Worm (Caenorhabditis elegans) whole organism, L1 larva: Measurements from ENCODE around the gene C45G9.6.

ENCODE experiments used
- C04F5.9 ChIP-seq: sonication (generic microtip); optimal IDR thresholded peaks from 2 replicates; lab custom pipeline; 2016; ENCODE audit warnings: missing genetic modification characterization, missing compliant biosample characterization
- C16A3.4 ChIP-seq: fragments of 150-350 bp; optimal IDR thresholded peaks from 2 replicates; lab custom pipeline; 2014; ENCODE audit warnings: missing biosample characterization, missing genetic modification characterization
- C34B4.2 ChIP-seq: sonication (generic microtip); optimal IDR thresholded peaks from 2 replicates; lab custom pipeline; 2017; ENCODE audit warnings: mild to moderate bottlenecking, missing genetic modification characterization, missing compliant biosample characterization
- aha-1 ChIP-seq: fragments of 150-350 bp; optimal IDR thresholded peaks from 2 replicates; lab custom pipeline; 2014; ENCODE audit warnings: missing biosample characterization, missing genetic modification characterization
- alr-1 ChIP-seq: fragments of 200-800 bp; sonication (Bioruptor generic); optimal IDR thresholded peaks from 2 replicates; lab custom pipeline; 2018; ENCODE audit warnings: borderline replicate concordance, mild to moderate bottlenecking, missing genetic modification characterization, missing compliant biosample characterization
- aly-2 ChIP-seq: fragments of 150-350 bp; optimal IDR thresholded peaks from 2 replicates; lab custom pipeline; 2014; ENCODE audit warnings: missing biosample characterization, missing genetic modification characterization
- ama-1 ChIP-seq: fragments of 150-350 bp; optimal IDR thresholded peaks from 2 replicates; lab custom pipeline; 2014
- blmp-1 ChIP-seq: fragments of 150-350 bp; optimal IDR thresholded peaks from 2 replicates; lab custom pipeline; 2014; ENCODE audit warnings: missing biosample characterization, missing genetic modification characterization
- ceh-63 ChIP-seq: fragments of 200-800 bp; sonication (Bioruptor generic); optimal IDR thresholded peaks from 2 replicates; lab custom pipeline; 2018; ENCODE audit warnings: mild to moderate bottlenecking, missing genetic modification characterization, missing compliant biosample characterization
- ceh-8 ChIP-seq: fragments of 200-800 bp; sonication (Bioruptor generic); optimal IDR thresholded peaks from 2 replicates; lab custom pipeline; 2018; ENCODE audit warnings: mild to moderate bottlenecking, missing genetic modification characterization, moderate library complexity, missing compliant biosample characterization
- ceh-90 ChIP-seq: sonication (generic microtip); optimal IDR thresholded peaks from 2 replicates; lab custom pipeline; 2016; ENCODE audit warnings: missing genetic modification characterization, missing compliant biosample characterization
- dsc-1 ChIP-seq: sonication (generic microtip); optimal IDR thresholded peaks from 2 replicates; lab custom pipeline; 2016; ENCODE audit warnings: mild to moderate bottlenecking, missing genetic modification characterization, missing compliant biosample characterization
- efl-1 ChIP-seq, 4 experiments: fragments of 150-350 bp; optimal IDR thresholded peaks in 3 of 4; peaks in 1 of 4; 1 replicate in 1 of 4; 2 replicates in 3 of 4; lab custom pipeline; 2014; ENCODE audit warnings: missing biosample characterization in 2 of 4, missing genetic modification characterization in 2 of 4, missing genetic modification reagents in 2 of 4
- efl-3 ChIP-seq: fragments of 200-800 bp; sonication (Bioruptor generic); optimal IDR thresholded peaks from 2 replicates; lab custom pipeline; 2018; ENCODE audit warnings: mild to moderate bottlenecking, missing genetic modification characterization, missing compliant biosample characterization
- egl-13 ChIP-seq: sonication (generic microtip); optimal IDR thresholded peaks from 2 replicates; lab custom pipeline; 2016; ENCODE audit warnings: missing genotype, missing genetic modification reagents, missing genetic modification characterization, missing compliant biosample characterization
- egl-27 ChIP-seq, 2 experiments: fragments of 150-350 bp in 1 of 2; sonication (generic microtip); optimal IDR thresholded peaks; 3 replicates each; lab custom pipeline; 2017 to 2018; ENCODE audit warnings: missing biosample characterization in 2 of 2, missing genetic modification characterization in 2 of 2, missing genetic modification reagents in 2 of 2
- ets-5 ChIP-seq: fragments of 200-800 bp; sonication (Bioruptor generic); IDR thresholded peaks from 2 replicates; pipeline ENCODE4 v1.3.6; 2022; ENCODE audit warnings: missing genetic modification characterization, missing compliant biosample characterization
- fkh-8 ChIP-seq: sonication (generic microtip); optimal IDR thresholded peaks from 2 replicates; lab custom pipeline; 2016; ENCODE audit warnings: mild to moderate bottlenecking, missing genetic modification characterization, missing compliant biosample characterization
- fos-1 ChIP-seq: fragments of 150-350 bp; optimal IDR thresholded peaks from 2 replicates; lab custom pipeline; 2014; ENCODE audit warnings: missing biosample characterization, missing genetic modification characterization
- hlh-17 ChIP-seq: fragments of 200-800 bp; sonication (Bioruptor generic); optimal IDR thresholded peaks from 2 replicates; lab custom pipeline; 2018; ENCODE audit warnings: missing genetic modification characterization, mild to moderate bottlenecking, missing compliant biosample characterization, moderate library complexity, borderline replicate concordance
- hpl-2 ChIP-seq: fragments of 150-350 bp; optimal IDR thresholded peaks from 2 replicates; lab custom pipeline; 2014; ENCODE audit warnings: missing biosample characterization, missing genetic modification reagents, missing genetic modification characterization
- irx-1 ChIP-seq: sonication (generic microtip); optimal IDR thresholded peaks from 2 replicates; lab custom pipeline; 2016; ENCODE audit warnings: missing genetic modification characterization, missing compliant biosample characterization
- isw-1 ChIP-seq: fragments of 200-800 bp; sonication (Bioruptor generic); IDR thresholded peaks from 2 replicates; pipeline ENCODE4 v1.3.6; 2022; ENCODE audit warnings: missing genetic modification characterization, missing compliant biosample characterization
- lin-15B ChIP-seq: fragments of 150-350 bp; sonication (generic microtip); optimal IDR thresholded peaks from 3 replicates; lab custom pipeline; 2014; ENCODE audit warnings: missing biosample characterization, missing genetic modification characterization
- lir-3 ChIP-seq: sonication (generic microtip); optimal IDR thresholded peaks from 2 replicates; lab custom pipeline; 2016; ENCODE audit warnings: mild to moderate bottlenecking, missing genetic modification characterization, moderate library complexity, missing compliant biosample characterization; ENCODE audit not compliant: poor library complexity
- mab-9 ChIP-seq: fragments of 200-800 bp; sonication (Bioruptor generic); IDR thresholded peaks from 2 replicates; pipeline ENCODE4 v1.3.6; 2022; ENCODE audit warnings: missing genetic modification reagents, missing genetic modification characterization, missing compliant biosample characterization
- mdl-1 ChIP-seq, 2 experiments: fragments of 150-350 bp; optimal IDR thresholded peaks; 2 replicates each; lab custom pipeline; 2014 to 2017; ENCODE audit warnings: missing biosample characterization in 2 of 2, missing genetic modification characterization in 2 of 2, inconsistent platforms in 1 of 2
- mef-2 ChIP-seq: fragments of 150-350 bp; optimal IDR thresholded peaks from 2 replicates; lab custom pipeline; 2014; ENCODE audit warnings: missing biosample characterization, missing genetic modification characterization
- mep-1 ChIP-seq: fragments of 150-350 bp; optimal IDR thresholded peaks from 2 replicates; lab custom pipeline; 2014; ENCODE audit warnings: missing biosample characterization, missing genetic modification characterization
- nhr-12 ChIP-seq: sonication (generic microtip); optimal IDR thresholded peaks from 2 replicates; lab custom pipeline; 2017; ENCODE audit warnings: missing biosample characterization, missing genetic modification characterization
- nhr-19 ChIP-seq: fragments of 200-800 bp; sonication (Bioruptor generic); conservative IDR thresholded peaks from 2 replicates; pipeline ENCODE4 v1.3.6; 2022; ENCODE audit warnings: missing genetic modification characterization, missing compliant biosample characterization
- nhr-20 ChIP-seq: sonication (generic microtip); optimal IDR thresholded peaks from 2 replicates; lab custom pipeline; 2016; ENCODE audit warnings: mild to moderate bottlenecking, missing genetic modification characterization, missing compliant biosample characterization
- nhr-47 ChIP-seq: sonication (generic microtip); optimal IDR thresholded peaks from 2 replicates; lab custom pipeline; 2016; ENCODE audit warnings: mild to moderate bottlenecking, missing genetic modification characterization, moderate library complexity, missing compliant biosample characterization
- nhr-71 ChIP-seq: sonication (generic microtip); optimal IDR thresholded peaks from 2 replicates; lab custom pipeline; 2016; ENCODE audit warnings: mild to moderate bottlenecking, missing genetic modification characterization, moderate library complexity, missing compliant biosample characterization
- nhr-77 ChIP-seq: fragments of 150-350 bp; optimal IDR thresholded peaks from 2 replicates; lab custom pipeline; 2014; ENCODE audit warnings: missing biosample characterization, missing genetic modification characterization
- nhr-84 ChIP-seq: sonication (generic microtip); optimal IDR thresholded peaks from 2 replicates; lab custom pipeline; 2017; ENCODE audit warnings: missing biosample characterization, missing genetic modification characterization
- nhr-85 ChIP-seq: sonication (generic microtip); peaks from one replicate; lab custom pipeline; 2016; ENCODE audit warnings: missing genetic modification characterization, inconsistent platforms, missing compliant biosample characterization
- pax-3 ChIP-seq: fragments of 200-800 bp; sonication (Bioruptor generic); optimal IDR thresholded peaks from 2 replicates; lab custom pipeline; 2018; ENCODE audit warnings: mild to moderate bottlenecking, missing genetic modification characterization, moderate library complexity, missing compliant biosample characterization
- pqm-1 ChIP-seq: sonication (generic microtip); optimal IDR thresholded peaks from 3 replicates; lab custom pipeline; 2017; ENCODE audit warnings: missing biosample characterization, missing genetic modification characterization
- snpc-4 ChIP-seq: fragments of 150-350 bp; optimal IDR thresholded peaks from 2 replicates; lab custom pipeline; 2014; ENCODE audit warnings: missing biosample characterization, missing genetic modification characterization
- snu-23 ChIP-seq: sonication (generic microtip); optimal IDR thresholded peaks from 2 replicates; lab custom pipeline; 2016; ENCODE audit warnings: missing genetic modification characterization, missing compliant biosample characterization
- unc-130 ChIP-seq: fragments of 150-350 bp; optimal IDR thresholded peaks from 2 replicates; lab custom pipeline; 2017; ENCODE audit warnings: missing biosample characterization, missing genetic modification characterization, inconsistent platforms
- unc-62 ChIP-seq: fragments of 150-350 bp; optimal IDR thresholded peaks from 2 replicates; lab custom pipeline; 2014; ENCODE audit warnings: missing biosample characterization, missing genetic modification reagents, missing genetic modification characterization
- vab-15 ChIP-seq: sonication (generic microtip); optimal IDR thresholded peaks from 2 replicates; lab custom pipeline; 2017; ENCODE audit warnings: missing genotype, mild to moderate bottlenecking, missing genetic modification characterization, missing compliant biosample characterization
- xbp-1 ChIP-seq: sonication (generic microtip); optimal IDR thresholded peaks from 2 replicates; lab custom pipeline; 2016; ENCODE audit warnings: missing genetic modification characterization, missing compliant biosample characterization
- ztf-4 ChIP-seq: fragments of 150-350 bp; optimal IDR thresholded peaks from 2 replicates; lab custom pipeline; 2014; ENCODE audit warnings: missing biosample characterization, missing genetic modification characterization

The C45G9.6 gene

DNA sequence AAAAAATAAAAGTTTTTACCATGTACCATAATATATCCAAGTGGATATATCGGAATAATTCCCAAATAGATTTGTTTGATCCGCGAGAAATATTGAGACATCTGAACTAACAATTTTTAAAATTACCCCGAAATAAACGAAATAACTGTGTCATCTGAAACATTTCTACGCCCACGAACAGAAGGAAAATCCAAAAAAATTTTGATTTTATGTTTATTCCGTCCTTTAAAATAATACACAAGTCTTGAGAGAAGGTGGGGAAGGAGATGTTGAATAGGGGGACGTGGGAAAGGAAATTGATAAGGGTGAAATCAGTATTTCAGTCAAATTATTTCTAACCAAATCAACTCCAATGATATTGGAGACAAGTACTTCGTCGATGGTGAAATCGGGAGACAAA lies 27.5 kb upstream of the C45G9.6 start, which contains the start of gene R144.11:
R144.11 (minus strand) TSS at position 101 of the 400 bp plus-strand sequence.
- TF ChIP-seq C16A3.4, result no peak
- TF ChIP-seq aly-2, result peak; percentile 79
- TF ChIP-seq efl-1 (optimal IDR thresholded peaks at IDR 0.05; lab: Kevin White, UChicago), result no peak
- TF ChIP-seq efl-1 (GFP tag; optimal IDR thresholded peaks at IDR 0.05 in 1 of 2; lab: Kevin White, UChicago), result peak in 1 of 2 experiments; percentile 30
- peak; percentile 31 for TF ChIP-seq nhr-85 (tag; lab: Kevin White, UChicago)

DNA sequence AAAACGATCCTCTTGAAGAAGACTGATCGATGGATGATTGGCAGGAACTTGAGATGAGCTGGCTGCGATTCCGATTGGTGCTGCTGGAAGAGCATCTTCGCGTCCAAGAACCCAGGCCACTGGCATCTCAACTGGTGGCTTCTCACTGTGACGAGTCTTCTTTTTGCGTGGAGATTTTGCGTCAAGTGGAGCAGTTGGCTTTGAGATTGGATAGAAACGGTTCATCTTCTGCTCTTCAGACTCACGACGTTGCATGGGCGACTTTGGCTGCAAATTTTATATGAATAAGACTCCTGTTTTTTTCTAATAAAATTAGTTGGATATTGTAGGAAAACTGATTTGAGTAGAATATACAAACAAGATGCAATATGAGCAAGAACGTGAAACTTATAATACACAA lies 25.5 kb upstream of the C45G9.6 start:
- TF ChIP-seq ceh-90 (tag; lab: Kevin White, UChicago) (no peak), ztf-4 (tag; lab: Kevin White, UChicago) (no peak), nhr-85 (tag; lab: Kevin White, UChicago) (no peak), nhr-77 (tag; lab: Kevin White, UChicago) (no peak), isw-1 (GFP tag; lab: Robert Waterston, UW) (no peak), snu-23 (GFP tag; lab: Kevin White, UChicago) (no peak), egl-27 (tag; optimal IDR thresholded peaks at IDR 0.05; lab: Kevin White, UChicago) (no peak), nhr-12 (tag; lab: Kevin White, UChicago) (no peak), dsc-1 (tag; lab: Kevin White, UChicago) (no peak), nhr-20 (tag; lab: Kevin White, UChicago) (no peak), fos-1 (tag; lab: Kevin White, UChicago) (no peak), nhr-47 (no peak), blmp-1 (tag; lab: Kevin White, UChicago) (no peak), C16A3.4 (no peak), mab-9 (GFP tag; lab: Robert Waterston, UW) (no peak), pax-3 (no peak), lin-15B (tag; lab: Kevin White, UChicago) (no peak), efl-3 (GFP tag; lab: Kevin White, UChicago) (no peak), alr-1 (tag; lab: Kevin White, UChicago) (no peak)

ce11 chrIII:5012460-5012859 lies 23.8 kb upstream of the C45G9.6 start:
- TF ChIP-seq lir-3 (tag; lab: Kevin White, UChicago) (no peak), alr-1 (tag; lab: Kevin White, UChicago) (peak; percentile 81), fkh-8 (tag; lab: Kevin White, UChicago) (no peak), isw-1 (GFP tag; lab: Robert Waterston, UW) (no peak), efl-1 (optimal IDR thresholded peaks at IDR 0.05; lab: Kevin White, UChicago) (no peak), efl-1 (GFP tag; optimal IDR thresholded peaks at IDR 0.05 in 1 of 2; lab: Kevin White, UChicago) (peak in 1 of 2 experiments; percentile 70), hpl-2 (no peak), aha-1 (tag; lab: Kevin White, UChicago) (no peak), snpc-4 (no peak), nhr-84 (tag; lab: Kevin White, UChicago) (no peak)
- TF ChIP-seq, all 84 proteins: peak for 2

DNA sequence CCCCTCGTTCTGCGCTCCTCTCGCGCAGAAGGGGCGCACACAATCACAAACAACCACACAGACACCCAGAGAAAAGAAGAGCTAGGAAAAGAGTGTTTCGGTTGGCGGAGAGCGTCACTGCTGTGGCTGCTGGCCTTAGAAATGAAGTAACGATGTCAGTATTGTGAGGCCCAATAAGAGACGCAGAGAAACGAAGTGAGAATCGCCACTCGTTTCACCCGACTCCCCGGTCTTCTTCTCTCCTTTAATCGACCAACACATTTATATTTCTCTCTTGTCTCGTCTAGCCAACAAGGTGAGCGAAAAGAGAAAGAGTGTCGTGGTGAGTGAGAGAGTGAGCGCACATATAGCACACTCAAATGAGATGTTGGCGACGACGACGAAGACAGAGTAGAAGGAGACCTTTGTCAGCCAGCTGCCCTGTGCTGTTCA lies 22.3 kb upstream of the C45G9.6 start:
- peak; percentile 48 for TF ChIP-seq unc-130
- no peak for TF ChIP-seq aha-1 (tag; lab: Kevin White, UChicago)
- TF ChIP-seq mdl-1 (tag; optimal IDR thresholded peaks at IDR 0.05; lab: Kevin White, UChicago), result peak in 1 of 2 experiments; percentile 84
- TF ChIP-seq isw-1 (GFP tag; lab: Robert Waterston, UW), result peak; percentile 75
- TF ChIP-seq ztf-4 (tag; lab: Kevin White, UChicago), result peak; percentile 73
- TF ChIP-seq C34B4.2 (tag; lab: Kevin White, UChicago), result no peak
- TF ChIP-seq vab-15 (tag; lab: Kevin White, UChicago), result peak; percentile 22
- peak in 1 of 2 experiments; percentile 82 for TF ChIP-seq egl-27 (tag; optimal IDR thresholded peaks at IDR 0.05; lab: Kevin White, UChicago)
- TF ChIP-seq efl-3 (GFP tag; lab: Kevin White, UChicago), result no peak
- TF ChIP-seq C04F5.9 (tag; lab: Kevin White, UChicago), result peak; percentile 24
- no peak for TF ChIP-seq hlh-17 (GFP tag; lab: Kevin White, UChicago)
- peak; percentile 73 for TF ChIP-seq mef-2 (tag; lab: Kevin White, UChicago)
- peak; percentile 85 for TF ChIP-seq xbp-1 (tag; lab: Kevin White, UChicago)
- TF ChIP-seq unc-62, result no peak
- no peak for TF ChIP-seq ceh-63 (GFP tag; lab: Kevin White, UChicago)
- peak; percentile 84 for TF ChIP-seq nhr-19 (GFP tag; lab: Robert Waterston, UW)
- TF ChIP-seq ceh-8 (GFP tag; lab: Kevin White, UChicago), result peak; percentile 57
- TF ChIP-seq fos-1 (tag; lab: Kevin White, UChicago), result peak; percentile 88
- TF ChIP-seq egl-13 (tag; lab: Kevin White, UChicago), result peak; percentile 75
- TF ChIP-seq ama-1 (lab: Kevin White, UChicago), result peak; percentile 15
- TF ChIP-seq nhr-71 (tag; lab: Kevin White, UChicago), result peak; percentile 94
- no peak for TF ChIP-seq pqm-1 (tag; lab: Kevin White, UChicago)
- peak; percentile 97 for TF ChIP-seq mep-1 (tag; lab: Kevin White, UChicago)
- peak; percentile 90 for TF ChIP-seq fkh-8 (tag; lab: Kevin White, UChicago)
- no peak for TF ChIP-seq ets-5
- no peak for TF ChIP-seq pax-3
- peak; percentile 59 for TF ChIP-seq irx-1
